Fruit fly (Drosophila melanogaster) whole organism, wandering third instar larva: ENCODE measurements around the gene dpr7.

Experiments
- Abd-B ChIP-seq: fragments of >200 bp; optimal IDR thresholded peaks from 2 replicates; lab custom pipeline; 2017; ENCODE audit warnings: missing biosample characterization, missing genetic modification characterization
- GATAd ChIP-seq: sonication (Bioruptor generic); optimal IDR thresholded peaks from 2 replicates; lab custom pipeline; 2016; ENCODE audit warnings: missing biosample characterization, missing genetic modification characterization
- HLH106 ChIP-seq: fragments of 200-800 bp; optimal IDR thresholded peaks from 3 replicates; lab custom pipeline; 2019; ENCODE audit warnings: missing biosample characterization, mild to moderate bottlenecking, missing genetic modification characterization, moderate library complexity
- Jra ChIP-seq: sonication (Bioruptor generic); optimal IDR thresholded peaks from 2 replicates; lab custom pipeline; 2016; ENCODE audit warnings: missing biosample characterization, missing genetic modification characterization
- Myc ChIP-seq: fragments of >200 bp; optimal IDR thresholded peaks from 2 replicates; lab custom pipeline; 2017
- jim ChIP-seq: fragments of 175-275, 200-325 bp; sonication (Bioruptor generic); optimal IDR thresholded peaks from 2 replicates; lab custom pipeline; 2016; ENCODE audit warnings: missing biosample characterization, mild to moderate bottlenecking, missing genetic modification characterization
- pan ChIP-seq: fragments of >200 bp; optimal IDR thresholded peaks from 2 replicates; lab custom pipeline; 2017
- sage ChIP-seq: fragments of 200-800 bp; sonication (Bioruptor generic); optimal IDR thresholded peaks from 2 replicates; lab custom pipeline; 2016; ENCODE audit warnings: missing biosample characterization, mild to moderate bottlenecking, missing genetic modification characterization

DNA sequence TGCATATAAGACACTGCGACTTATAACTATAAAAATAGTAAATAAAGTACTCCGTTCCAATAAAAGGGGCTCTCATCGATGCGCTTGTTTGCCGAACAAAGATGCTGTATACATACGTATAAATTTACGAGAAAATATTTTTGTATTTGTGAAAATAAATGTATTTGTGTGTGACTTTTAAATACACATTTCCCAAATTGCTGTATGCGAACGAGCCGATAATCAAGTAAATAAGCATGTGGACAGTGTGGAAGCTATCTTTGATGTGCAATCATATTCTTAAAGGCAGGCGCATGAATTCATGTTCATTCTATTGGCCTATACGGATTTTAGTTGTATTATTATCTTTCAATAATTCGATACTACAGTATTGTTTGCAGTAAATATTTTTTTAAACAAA is 21.9 kb downstream of the dpr7 start:
- TF ChIP-seq jim (GFP tag; lab: Kevin White, UChicago) (no peak), Jra (GFP tag; lab: Kevin White, UChicago) (no peak), GATAd (GFP tag; lab: Kevin White, UChicago) (no peak), sage (GFP tag; lab: Kevin White, UChicago) (no peak), pan (lab: Kevin White, UChicago) (no peak), HLH106 (tag; lab: Kevin White, UChicago) (no peak), Myc (lab: Kevin White, UChicago) (no peak), Abd-B (no peak)
